Worm (Caenorhabditis elegans) whole organism, L4 larva: ENCODE results near the gene F58B4.2.

Source experiments
- D1046.2 ChIP-seq: fragments of 200-800 bp; sonication (Bioruptor generic); IDR thresholded peaks from 2 replicates; pipeline ENCODE4 v1.3.6; 2022; ENCODE audit warnings: missing genetic modification characterization, missing compliant biosample characterization
- F49E8.2 ChIP-seq: sonication (generic microtip); optimal IDR thresholded peaks from 2 replicates; lab custom pipeline; 2016; ENCODE audit warnings: missing compliant biosample characterization, mild to moderate bottlenecking, missing genetic modification characterization, borderline replicate concordance
- R02D3.7 ChIP-seq: fragments of 150-350 bp; sonication (generic microtip); optimal IDR thresholded peaks from 3 replicates; lab custom pipeline; 2014; ENCODE audit warnings: missing biosample characterization, missing genetic modification characterization
- T20F7.1 ChIP-seq: fragments of 200-800 bp; sonication (Bioruptor generic); optimal IDR thresholded peaks from 2 replicates; lab custom pipeline; 2018; ENCODE audit warnings: mild to moderate bottlenecking, missing genetic modification characterization, missing compliant biosample characterization
- Y105C5A.15 ChIP-seq: fragments of 200-800 bp; sonication (Bioruptor generic); IDR thresholded peaks from 2 replicates; pipeline ENCODE4 v1.3.6; 2022; ENCODE audit warnings: missing genetic modification characterization, missing compliant biosample characterization
- Y75B8A.6 ChIP-seq: fragments of 200-800 bp; sonication (Bioruptor generic); IDR thresholded peaks from 2 replicates; pipeline ENCODE4 v1.3.6; 2022; ENCODE audit warnings: missing genetic modification reagents, missing genetic modification characterization, missing compliant biosample characterization
- ZK337.2 ChIP-seq: fragments of 200-800 bp; sonication (Bioruptor generic); IDR thresholded peaks from 2 replicates; pipeline ENCODE4 v1.3.6; 2022; ENCODE audit warnings: missing genetic modification reagents, missing genetic modification characterization, missing compliant biosample characterization
- ZK546.5 ChIP-seq, 2 experiments: sonication (generic microtip); optimal IDR thresholded peaks; 2 replicates each; lab custom pipeline; 2017; ENCODE audit warnings: missing biosample characterization in 2 of 2, missing genetic modification characterization in 2 of 2
- aha-1 ChIP-seq: fragments of 150-350 bp; peaks from one replicate; lab custom pipeline; 2014; ENCODE audit warnings: missing biosample characterization, missing genetic modification characterization
- ama-1 ChIP-seq: fragments of 150-350 bp; optimal IDR thresholded peaks from 2 replicates; lab custom pipeline; 2014; ENCODE audit warnings: inconsistent platforms, mixed read lengths
- ceh-20 ChIP-seq: fragments of 200-800 bp; sonication (Bioruptor generic); IDR thresholded peaks from 2 replicates; pipeline ENCODE4 v1.3.6; 2022; ENCODE audit warnings: missing genetic modification reagents, missing genetic modification characterization, missing compliant biosample characterization
- ceh-28 ChIP-seq: fragments of 150-350 bp; optimal IDR thresholded peaks from 2 replicates; lab custom pipeline; 2014; ENCODE audit warnings: missing biosample characterization, missing genetic modification reagents, missing genetic modification characterization
- ceh-32 ChIP-seq: sonication (generic microtip); optimal IDR thresholded peaks from 2 replicates; lab custom pipeline; 2016; ENCODE audit warnings: mild to moderate bottlenecking, missing genetic modification characterization, missing compliant biosample characterization; ENCODE audit not compliant: poor library complexity
- ceh-62 ChIP-seq: sonication (generic microtip); optimal IDR thresholded peaks from 2 replicates; lab custom pipeline; 2017; ENCODE audit warnings: missing biosample characterization, missing genetic modification characterization
- ceh-82 ChIP-seq: sonication (generic microtip); optimal IDR thresholded peaks from 2 replicates; lab custom pipeline; 2017; ENCODE audit warnings: missing biosample characterization, missing genetic modification characterization
- cey-2 ChIP-seq: sonication (generic microtip); optimal IDR thresholded peaks from 3 replicates; lab custom pipeline; 2017; ENCODE audit warnings: missing genetic modification characterization, mild to moderate bottlenecking, missing compliant biosample characterization, antibody characterized with exemption, borderline replicate concordance; ENCODE audit not compliant: insufficient read depth
- ctbp-1 ChIP-seq: fragments of 200-800 bp; sonication (Bioruptor generic); IDR thresholded peaks from 2 replicates; pipeline ENCODE4 v1.3.6; 2022; ENCODE audit warnings: missing genetic modification reagents, missing genetic modification characterization, missing compliant biosample characterization
- dmd-8 ChIP-seq: fragments of 200-800 bp; sonication (Bioruptor generic); IDR thresholded peaks from 2 replicates; pipeline ENCODE4 v1.3.6; 2022; ENCODE audit warnings: missing genetic modification characterization, missing compliant biosample characterization
- dpl-1 ChIP-seq: fragments of 150-350 bp; optimal IDR thresholded peaks from 2 replicates; lab custom pipeline; 2014; ENCODE audit warnings: missing biosample characterization, missing genetic modification reagents, missing genetic modification characterization
- duxl-1 ChIP-seq: sonication (generic microtip); optimal IDR thresholded peaks from 2 replicates; lab custom pipeline; 2016; ENCODE audit warnings: mild to moderate bottlenecking, missing genetic modification characterization, moderate library complexity, missing compliant biosample characterization; ENCODE audit not compliant: poor library complexity
- fkh-10 ChIP-seq: fragments of 150-350 bp; optimal IDR thresholded peaks from 2 replicates; lab custom pipeline; 2014; ENCODE audit warnings: missing biosample characterization, missing genetic modification reagents, missing genetic modification characterization
- hif-1 ChIP-seq, 2 experiments: sonication (generic microtip); optimal IDR thresholded peaks; 2 replicates each; lab custom pipeline; 2016 to 2017; ENCODE audit warnings: missing compliant biosample characterization in 2 of 2, missing genetic modification characterization in 2 of 2, missing genetic modification reagents in 2 of 2, missing genotype in 2 of 2, mild to moderate bottlenecking in 1 of 2
- hlh-30 ChIP-seq: sonication (generic microtip); optimal IDR thresholded peaks from 2 replicates; lab custom pipeline; 2017; ENCODE audit warnings: antibody characterized with exemption, mild to moderate bottlenecking, missing genetic modification characterization, missing compliant biosample characterization; ENCODE audit not compliant: insufficient read depth
- hmg-1.1 ChIP-seq: fragments of 200-800 bp; sonication (Bioruptor generic); IDR thresholded peaks from 2 replicates; pipeline ENCODE4 v1.3.6; 2022; ENCODE audit warnings: missing genetic modification reagents, missing genetic modification characterization, missing compliant biosample characterization
- lin-29 ChIP-seq: fragments of 200-800 bp; sonication (Bioruptor generic); IDR thresholded peaks from 2 replicates; pipeline ENCODE4 v1.3.6; 2022; ENCODE audit warnings: missing genetic modification reagents, missing genetic modification characterization, missing compliant biosample characterization
- lin-38 ChIP-seq: fragments of 200-800 bp; sonication (Bioruptor generic); IDR thresholded peaks from 2 replicates; pipeline ENCODE4 v1.3.6; 2022; ENCODE audit warnings: missing genetic modification reagents, missing genetic modification characterization, missing compliant biosample characterization
- lsy-2 ChIP-seq, 2 experiments: fragments of 150-350 bp in 1 of 2; sonication (generic microtip) in 1 of 2; optimal IDR thresholded peaks; 2 replicates each; lab custom pipeline; 2014 to 2017; ENCODE audit warnings: missing biosample characterization in 2 of 2, missing genetic modification characterization in 2 of 2
- mdt-29 ChIP-seq: fragments of 200-800 bp; sonication (Bioruptor generic); IDR thresholded peaks from 2 replicates; pipeline ENCODE4 v1.3.6; 2022; ENCODE audit warnings: missing genetic modification reagents, missing genetic modification characterization, missing compliant biosample characterization
- mep-1 ChIP-seq: fragments of 150-350 bp; sonication (generic microtip); optimal IDR thresholded peaks from 3 replicates; lab custom pipeline; 2014; ENCODE audit warnings: missing biosample characterization, missing genetic modification characterization
- mxl-2 ChIP-seq: fragments of 200-800 bp; sonication (Bioruptor generic); conservative IDR thresholded peaks from 2 replicates; pipeline ENCODE4 v1.3.6; 2022; ENCODE audit warnings: missing genetic modification reagents, missing genetic modification characterization, missing compliant biosample characterization
- mxl-3 ChIP-seq: fragments of 200-800 bp; sonication (Bioruptor generic); optimal IDR thresholded peaks from 2 replicates; lab custom pipeline; 2018; ENCODE audit warnings: mild to moderate bottlenecking, missing genetic modification characterization, missing compliant biosample characterization
- nhr-102 ChIP-seq: sonication (generic microtip); optimal IDR thresholded peaks from 2 replicates; lab custom pipeline; 2016; ENCODE audit warnings: mild to moderate bottlenecking, missing genetic modification characterization, moderate library complexity, missing compliant biosample characterization
- nhr-237 ChIP-seq: sonication (generic microtip); optimal IDR thresholded peaks from 2 replicates; lab custom pipeline; 2017; ENCODE audit warnings: missing biosample characterization, missing genetic modification characterization
- nhr-28 ChIP-seq: fragments of 150-350 bp; optimal IDR thresholded peaks from 2 replicates; lab custom pipeline; 2014; ENCODE audit warnings: missing biosample characterization, missing genetic modification characterization
- nhr-6 ChIP-seq: fragments of 150-350 bp; optimal IDR thresholded peaks from 2 replicates; lab custom pipeline; 2014; ENCODE audit warnings: missing biosample characterization, missing genetic modification characterization
- rbr-2 ChIP-seq: sonication (generic microtip); optimal IDR thresholded peaks from 2 replicates; lab custom pipeline; 2016; ENCODE audit warnings: missing genotype, missing genetic modification characterization, missing compliant biosample characterization
- saeg-2 ChIP-seq: fragments of 200-800 bp; sonication (Bioruptor generic); IDR thresholded peaks from 2 replicates; pipeline ENCODE4 v1.3.6; 2022; ENCODE audit warnings: missing genetic modification reagents, missing genetic modification characterization, missing compliant biosample characterization
- spr-1 ChIP-seq: sonication (generic microtip); optimal IDR thresholded peaks from 2 replicates; lab custom pipeline; 2016; ENCODE audit warnings: mild to moderate bottlenecking, missing genetic modification characterization, missing compliant biosample characterization
- tra-1 ChIP-seq: fragments of 200-800 bp; sonication (Bioruptor generic); IDR thresholded peaks from 2 replicates; pipeline ENCODE4 v1.3.6; 2022; ENCODE audit warnings: missing genetic modification reagents, missing genetic modification characterization, missing compliant biosample characterization
- unc-39 ChIP-seq: sonication (generic microtip); optimal IDR thresholded peaks from 2 replicates; lab custom pipeline; 2017; ENCODE audit warnings: missing biosample characterization, missing genetic modification characterization
- unc-62 ChIP-seq, 3 experiments: fragments of 150-350 bp in 1 of 3; sonication (generic microtip); optimal IDR thresholded peaks in 2 of 3; peaks in 1 of 3; 1 replicate in 1 of 3; 2 replicates in 2 of 3; lab custom pipeline; 2014 to 2017; ENCODE audit warnings: missing biosample characterization in 3 of 3, missing genetic modification characterization in 3 of 3, missing genetic modification reagents in 3 of 3, missing genotype in 1 of 3
- zfp-3 ChIP-seq: fragments of 200-800 bp; sonication (Bioruptor generic); conservative IDR thresholded peaks from 2 replicates; pipeline ENCODE4 v1.3.6; 2022; ENCODE audit warnings: missing genetic modification reagents, missing genetic modification characterization, missing compliant biosample characterization
- zip-11 ChIP-seq: fragments of 200-800 bp; sonication (Bioruptor generic); IDR thresholded peaks from 2 replicates; pipeline ENCODE4 v1.3.6; 2022; ENCODE audit warnings: missing genetic modification characterization, missing compliant biosample characterization
- ztf-11 ChIP-seq: fragments of 150-350 bp; optimal IDR thresholded peaks from 2 replicates; lab custom pipeline; 2014; ENCODE audit warnings: missing biosample characterization, missing genetic modification characterization
- ztf-7 ChIP-seq: fragments of 150-350 bp; optimal IDR thresholded peaks from 2 replicates; lab custom pipeline; 2014; ENCODE audit warnings: missing biosample characterization, missing genetic modification characterization

F58B4.2 gene

DNA sequence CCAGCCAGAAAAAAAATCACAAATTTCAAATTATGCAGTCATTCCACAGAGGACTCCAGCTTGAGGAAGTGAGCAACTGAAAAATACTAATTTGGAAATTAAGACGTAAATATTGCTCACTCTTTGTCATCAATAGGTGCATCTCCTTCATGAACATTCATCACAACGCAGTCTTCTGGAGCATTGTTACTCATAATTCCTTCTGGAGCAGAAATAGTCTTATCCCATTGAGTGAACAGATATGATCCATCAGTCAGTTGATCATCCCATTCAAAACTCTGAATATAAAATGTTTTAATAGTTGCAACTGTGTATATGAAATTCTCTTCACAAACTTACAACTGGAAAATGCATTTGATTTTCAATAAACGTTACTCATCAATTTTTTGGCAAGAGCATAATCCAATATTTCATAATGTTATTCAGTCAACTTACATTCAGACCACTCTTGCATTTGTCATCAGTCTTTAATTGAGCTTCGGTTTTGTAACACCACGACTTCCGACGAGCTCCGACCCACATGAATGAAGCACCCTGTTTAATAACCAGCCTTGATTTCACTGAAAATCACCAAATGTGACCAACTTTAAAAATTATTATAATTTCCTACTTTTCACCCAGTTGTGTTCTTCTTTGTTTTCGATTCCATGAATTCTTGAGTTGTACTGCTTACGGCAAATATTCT lies 35.3 kb upstream of the F58B4.2 start (continued):
- TF ChIP-seq spr-1, result no peak
- TF ChIP-seq lin-38, result no peak; the same call in 1 of the 2 replicates
- peak; percentile 95 for TF ChIP-seq zfp-3 (GFP tag; lab: Robert Waterston, UW)
- TF ChIP-seq tra-1 (GFP tag; lab: Robert Waterston, UW), result 0 out of 2 replicates have a peak, but pooled peaks have one; percentile 8
- no peak for TF ChIP-seq nhr-237 (tag; lab: Kevin White, UChicago)
- TF ChIP-seq ama-1 (lab: Kevin White, UChicago), result peak; percentile 72
- TF ChIP-seq Y105C5A.15 (GFP tag; lab: Robert Waterston, UW), result no peak
- TF ChIP-seq ceh-20 (GFP tag; lab: Robert Waterston, UW), result no peak
- peak; percentile 29 for TF ChIP-seq aha-1 (tag; lab: Kevin White, UChicago)
- no peak for TF ChIP-seq F49E8.2 (tag; lab: Kevin White, UChicago)
- TF ChIP-seq nhr-6 (tag; lab: Kevin White, UChicago), result no peak
- TF ChIP-seq ztf-11, result no peak
- 0 out of 2 replicates have a peak, but pooled peaks have one; percentile 32 for TF ChIP-seq mdt-29 (GFP tag; lab: Robert Waterston, UW)
- TF ChIP-seq ZK546.5 (tag; optimal IDR thresholded peaks at IDR 0.05; lab: Kevin White, UChicago), result no peak
- TF ChIP-seq R02D3.7 (tag; lab: Kevin White, UChicago), result no peak
- no peak for TF ChIP-seq dmd-8 (GFP tag; lab: Robert Waterston, UW)
- no peak for TF ChIP-seq duxl-1 (tag; lab: Kevin White, UChicago)
- no peak for TF ChIP-seq ceh-32 (tag; lab: Kevin White, UChicago)
- peak in 1 of 2 experiments; percentile 61 for TF ChIP-seq lsy-2 (tag; optimal IDR thresholded peaks at IDR 0.05; lab: Kevin White, UChicago)
- no peak for TF ChIP-seq ZK337.2 (GFP tag; lab: Robert Waterston, UW)
- TF ChIP-seq ztf-7 (tag; lab: Kevin White, UChicago), result no peak
- TF ChIP-seq zip-11 (GFP tag; lab: Robert Waterston, UW), result no peak
- no peak for TF ChIP-seq ceh-28
- TF ChIP-seq ceh-62 (tag; lab: Kevin White, UChicago), result no peak
- TF ChIP-seq unc-62 (GFP tag; optimal IDR thresholded peaks at IDR 0.05 in 1 of 2; lab: Kevin White, UChicago), result peak; percentile 19 to 67
- no peak for TF ChIP-seq unc-62 (tag; optimal IDR thresholded peaks at IDR 0.05; lab: Kevin White, UChicago)

- TF ChIP-seq duxl-1 (tag; lab: Kevin White, UChicago) (no peak), unc-39 (no peak), hlh-30 (tag; lab: Kevin White, UChicago) (peak; percentile 96), tra-1 (GFP tag; lab: Robert Waterston, UW) (peak; percentile 65; the same call in 1 of the 2 replicates), unc-62 (GFP tag; optimal IDR thresholded peaks at IDR 0.05 in 1 of 2; lab: Kevin White, UChicago) (peak in 1 of 2 experiments; percentile 99), unc-62 (tag; optimal IDR thresholded peaks at IDR 0.05; lab: Kevin White, UChicago) (no peak), nhr-6 (tag; lab: Kevin White, UChicago) (peak; percentile 33), nhr-28 (tag; lab: Kevin White, UChicago) (peak; percentile 96), mep-1 (tag; lab: Kevin White, UChicago) (peak; percentile 72), mxl-3 (GFP tag; lab: Kevin White, UChicago) (peak; percentile 59), hmg-1.1 (GFP tag; lab: Robert Waterston, UW) (no peak; the same call in none of the 2 replicates), hif-1 (tag; optimal IDR thresholded peaks at IDR 0.05; lab: Kevin White, UChicago) (peak; percentile 41 to 74), mdt-29 (GFP tag; lab: Robert Waterston, UW) (peak; percentile 84), mxl-2 (GFP tag; lab: Robert Waterston, UW) (peak; percentile 60; the same call in 1 of the 2 replicates), ctbp-1 (peak; percentile 41), Y75B8A.6 (GFP tag; lab: Robert Waterston, UW) (peak; percentile 47; the same call in 1 of the 2 replicates), ceh-28 (no peak), T20F7.1 (peak; percentile 64), D1046.2 (GFP tag; lab: Robert Waterston, UW) (0 out of 2 replicates have a peak, but pooled peaks have one; percentile 12), nhr-102 (tag; lab: Kevin White, UChicago) (peak; percentile 6), rbr-2 (tag; lab: Kevin White, UChicago) (peak; percentile 40), ceh-82 (no peak), fkh-10 (GFP tag; lab: Kevin White, UChicago) (peak; percentile 69), lin-29 (GFP tag; lab: Robert Waterston, UW) (no peak), cey-2 (tag; lab: Kevin White, UChicago) (peak; percentile 6), dpl-1 (peak; percentile 38), saeg-2 (GFP tag; lab: Robert Waterston, UW) (peak; percentile 39; the same call in 1 of the 2 replicates)
These were observed 33.5 kb upstream of the F58B4.2 start, which contains the start of gene F17C11.4 for ce11 chrV:10951655-10952278. Gene F17C11.4, plus strand, starts transcription at chrV:10951860.
